Fruit fly (Drosophila melanogaster) whole organism, adult: ENCODE measurements around the gene Glys.

Source experiments
- CG11617 ChIP-seq: fragments of 200-800 bp; sonication (Bioruptor generic); optimal IDR thresholded peaks from 2 replicates; lab custom pipeline; 2017; ENCODE audit warnings: mild to moderate bottlenecking, missing biosample characterization, missing genetic modification reagents, missing genetic modification characterization
- CG14711 ChIP-seq: fragments of 200-800 bp; sonication (Bioruptor generic); optimal IDR thresholded peaks from 2 replicates; lab custom pipeline; 2018; ENCODE audit warnings: missing biosample characterization, mild to moderate bottlenecking, missing genetic modification characterization, moderate library complexity
- CG33017 ChIP-seq: fragments of 200-800 bp; sonication (Bioruptor generic); optimal IDR thresholded peaks from 2 replicates; lab custom pipeline; 2018; ENCODE audit warnings: missing biosample characterization, mild to moderate bottlenecking, missing genetic modification characterization, moderate library complexity
- CG5204 ChIP-seq: fragments of 200-800 bp; sonication (Bioruptor generic); optimal IDR thresholded peaks from 2 replicates; lab custom pipeline; 2016; ENCODE audit warnings: missing biosample characterization, missing genetic modification characterization
- CG7101 ChIP-seq: fragments of 200-800 bp; sonication (Bioruptor generic); optimal IDR thresholded peaks from 2 replicates; lab custom pipeline; 2018; ENCODE audit warnings: missing biosample characterization, mild to moderate bottlenecking, missing genetic modification characterization, moderate library complexity
- Clk ChIP-seq: fragments of 200-800 bp; sonication (Bioruptor generic); optimal IDR thresholded peaks from 2 replicates; lab custom pipeline; 2017; ENCODE audit warnings: missing biosample characterization, missing genetic modification characterization
- bab1 ChIP-seq: fragments of 200-800 bp; sonication (Bioruptor generic); optimal IDR thresholded peaks from 3 replicates; lab custom pipeline; 2019; ENCODE audit warnings: missing biosample characterization, mild to moderate bottlenecking, missing genetic modification characterization, moderate library complexity
- kay ChIP-seq: fragments of 200-800 bp; sonication (Bioruptor generic); peaks from one replicate; lab custom pipeline; 2016; ENCODE audit warnings: missing biosample characterization, missing genetic modification characterization, borderline replicate concordance
- pad ChIP-seq: fragments of 200-800 bp; sonication (Bioruptor generic); optimal IDR thresholded peaks from 3 replicates; lab custom pipeline; 2017; ENCODE audit warnings: missing biosample characterization, missing genetic modification characterization, mild to moderate bottlenecking, moderate library complexity, missing genetic modification reagents
- tj ChIP-seq: fragments of 200-800 bp; sonication (Bioruptor generic); optimal IDR thresholded peaks from 3 replicates; lab custom pipeline; 2017; ENCODE audit warnings: missing biosample characterization, mild to moderate bottlenecking, missing genetic modification characterization, moderate library complexity
- toe ChIP-seq: fragments of 200-800 bp; sonication (Bioruptor generic); optimal IDR thresholded peaks from 2 replicates; lab custom pipeline; 2016; ENCODE audit warnings: missing biosample characterization, missing genetic modification characterization

dm6 chr3R:15124559-15124958, 22.8 kb downstream of the Glys start:
- TF ChIP-seq tj (GFP tag; lab: Kevin White, UChicago) (no peak), Clk (GFP tag; lab: Kevin White, UChicago) (no peak), CG7101 (tag; lab: Kevin White, UChicago) (no peak), CG33017 (tag; lab: Kevin White, UChicago) (no peak), CG14711 (tag; lab: Kevin White, UChicago) (no peak), CG11617 (GFP tag; lab: Kevin White, UChicago) (no peak), pad (no peak), toe (GFP tag; lab: Kevin White, UChicago) (no peak), bab1 (GFP tag; lab: Kevin White, UChicago) (no peak), kay (GFP tag; lab: Kevin White, UChicago) (no peak), CG5204 (GFP tag; lab: Kevin White, UChicago) (no peak)
